Worm (Caenorhabditis elegans): ENCODE measurements around the gene glrx-22.

DNA sequence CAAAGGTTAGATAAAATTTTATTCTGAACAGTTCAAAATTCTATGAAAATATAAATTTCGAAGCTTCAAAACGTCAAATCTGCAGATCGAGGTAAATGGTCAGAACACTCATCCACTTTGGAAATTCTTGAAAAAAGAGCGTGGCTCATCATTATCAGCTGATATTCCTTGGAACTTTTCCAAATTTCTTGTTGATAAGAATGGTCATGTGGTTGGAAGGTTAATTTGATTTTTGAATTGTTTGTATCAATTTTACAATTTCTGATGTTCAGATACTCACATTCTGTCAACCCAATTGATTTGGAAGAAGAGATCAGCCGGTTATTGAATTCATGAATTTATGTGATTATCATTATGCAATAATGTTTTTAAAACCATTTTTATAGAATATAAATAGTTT is 22.0 kb upstream of the glrx-22 start:
- TF ChIP-seq nfya-1 (tag; optimal IDR thresholded peaks at IDR 0.05; ENCODE audit: borderline replicate concordance, insufficient read depth) (no peak), let-526 (GFP tag; IDR thresholded peaks at IDR 0.05) (no peak), madf-6 (GFP tag; IDR thresholded peaks at IDR 0.05) (no peak), akir-1 (GFP tag; optimal IDR thresholded peaks at IDR 0.05) (no peak)

All from whole organism, young adult.